Worm (Caenorhabditis elegans) whole organism, L4 larva: ENCODE measurements around the gene srw-109.

Source experiments
- F10B5.3 ChIP-seq: sonication (generic microtip); optimal IDR thresholded peaks from 2 replicates; lab custom pipeline; 2016; ENCODE audit warnings: mild to moderate bottlenecking, missing genetic modification characterization, missing compliant biosample characterization
- ama-1 ChIP-seq: fragments of 150-350 bp; optimal IDR thresholded peaks from 2 replicates; lab custom pipeline; 2014; ENCODE audit warnings: inconsistent platforms, mixed read lengths
- ceh-62 ChIP-seq: sonication (generic microtip); optimal IDR thresholded peaks from 2 replicates; lab custom pipeline; 2017; ENCODE audit warnings: missing biosample characterization, missing genetic modification characterization
- jun-1 ChIP-seq: fragments of 150-350 bp; optimal IDR thresholded peaks from 2 replicates; lab custom pipeline; 2014; ENCODE audit warnings: missing biosample characterization, missing genetic modification reagents, missing genetic modification characterization
- lin-29 ChIP-seq: fragments of 200-800 bp; sonication (Bioruptor generic); IDR thresholded peaks from 2 replicates; pipeline ENCODE4 v1.3.6; 2022; ENCODE audit warnings: missing genetic modification reagents, missing genetic modification characterization, missing compliant biosample characterization
- mdl-1 ChIP-seq, 2 experiments: fragments of 150-350 bp in 1 of 2; sonication (generic microtip) in 1 of 2; optimal IDR thresholded peaks; 2 replicates each; lab custom pipeline; 2014 to 2017; ENCODE audit warnings: missing biosample characterization in 2 of 2, missing genetic modification characterization in 2 of 2
- mep-1 ChIP-seq: fragments of 150-350 bp; sonication (generic microtip); optimal IDR thresholded peaks from 3 replicates; lab custom pipeline; 2014; ENCODE audit warnings: missing biosample characterization, missing genetic modification characterization
- mes-2 ChIP-seq: sonication (generic microtip); optimal IDR thresholded peaks from 2 replicates; lab custom pipeline; 2016; ENCODE audit warnings: missing genotype, mild to moderate bottlenecking, missing genetic modification characterization, missing compliant biosample characterization; ENCODE audit not compliant: poor library complexity, severe bottlenecking
- unc-39 ChIP-seq: sonication (generic microtip); optimal IDR thresholded peaks from 2 replicates; lab custom pipeline; 2017; ENCODE audit warnings: missing biosample characterization, missing genetic modification characterization
- zfp-2 ChIP-seq: sonication (generic microtip); optimal IDR thresholded peaks from 2 replicates; lab custom pipeline; 2016; ENCODE audit warnings: mild to moderate bottlenecking, missing genetic modification characterization, missing compliant biosample characterization

ce11 chrV:562834-563233 lies 45.9 kb downstream of the srw-109 start, which contains the start of gene C14C6.2:
- TF ChIP-seq unc-39 (no peak), ceh-62 (tag; lab: Kevin White, UChicago) (no peak), mep-1 (no peak), ama-1 (lab: Kevin White, UChicago) (no peak), F10B5.3 (tag; lab: Kevin White, UChicago) (no peak), mdl-1 (tag; optimal IDR thresholded peaks at IDR 0.05; lab: Kevin White, UChicago) (no peak), mes-2 (no peak), jun-1 (tag; lab: Kevin White, UChicago) (no peak), zfp-2 (tag; lab: Kevin White, UChicago) (no peak), lin-29 (GFP tag; lab: Robert Waterston, UW) (no peak)
